Fruit fly (Drosophila melanogaster) Kc167 (cell line): Measurements from ENCODE around the gene CG32365.

Experiments used
- Myc ChIP-seq: fragments of >200 bp; optimal IDR thresholded peaks from 2 replicates; lab custom pipeline; 2017; ENCODE audit warnings: missing external identifiers
- Sin3A ChIP-seq: fragments of >200 bp; optimal IDR thresholded peaks from 2 replicates; lab custom pipeline; 2018; ENCODE audit warnings: missing external identifiers
- h ChIP-seq: fragments of >200 bp; optimal IDR thresholded peaks from 3 replicates; lab custom pipeline; 2018; ENCODE audit warnings: missing external identifiers
- insv ChIP-seq: fragments of >200 bp; optimal IDR thresholded peaks from 3 replicates; lab custom pipeline; 2018; ENCODE audit warnings: missing external identifiers
- psq ChIP-seq: fragments of >200 bp; optimal IDR thresholded peaks from 2 replicates; lab custom pipeline; 2017; ENCODE audit warnings: missing external identifiers
- ttk ChIP-seq: sonication (Bioruptor generic); optimal IDR thresholded peaks from 2 replicates; lab custom pipeline; 2017; ENCODE audit warnings: missing external identifiers

The CG32365 gene

dm6 chr3L:7938638-7939037 lies 69.8 kb downstream of the CG32365 start:
- TF ChIP-seq psq (lab: Kevin White, UChicago), result no peak
- TF ChIP-seq h (lab: Kevin White, UChicago), result no peak

- TF ChIP-seq Sin3A (no peak), psq (lab: Kevin White, UChicago) (no peak), ttk (no peak), Myc (lab: Kevin White, UChicago) (no peak), h (lab: Kevin White, UChicago) (no peak), insv (lab: Kevin White, UChicago) (no peak)
These were observed 71.9 kb downstream of the CG32365 start for dm6 chr3L:7940558-7941238.

DNA sequence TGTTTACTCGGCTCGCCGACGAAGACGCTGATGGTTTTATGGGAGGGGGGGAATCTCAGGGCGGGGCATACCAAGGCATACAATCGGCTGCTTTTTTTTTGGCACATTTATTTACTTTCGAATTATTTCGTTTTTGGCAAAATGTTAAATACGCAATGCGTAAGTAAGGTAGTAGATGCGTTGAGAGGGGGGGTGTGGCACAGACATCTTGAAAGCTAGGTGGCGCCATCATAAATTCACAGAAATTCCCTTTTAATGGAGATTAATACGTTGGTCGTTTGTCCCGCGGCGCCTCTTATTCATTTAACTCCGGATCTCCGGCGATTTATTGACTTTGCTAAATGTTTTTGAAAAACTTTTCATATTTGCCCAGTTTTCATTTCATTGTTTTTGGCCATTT lies 72.7 kb downstream of the CG32365 start:
- TF ChIP-seq psq (lab: Kevin White, UChicago) (no peak), Sin3A (no peak), Myc (lab: Kevin White, UChicago) (no peak), ttk (no peak)

DNA sequence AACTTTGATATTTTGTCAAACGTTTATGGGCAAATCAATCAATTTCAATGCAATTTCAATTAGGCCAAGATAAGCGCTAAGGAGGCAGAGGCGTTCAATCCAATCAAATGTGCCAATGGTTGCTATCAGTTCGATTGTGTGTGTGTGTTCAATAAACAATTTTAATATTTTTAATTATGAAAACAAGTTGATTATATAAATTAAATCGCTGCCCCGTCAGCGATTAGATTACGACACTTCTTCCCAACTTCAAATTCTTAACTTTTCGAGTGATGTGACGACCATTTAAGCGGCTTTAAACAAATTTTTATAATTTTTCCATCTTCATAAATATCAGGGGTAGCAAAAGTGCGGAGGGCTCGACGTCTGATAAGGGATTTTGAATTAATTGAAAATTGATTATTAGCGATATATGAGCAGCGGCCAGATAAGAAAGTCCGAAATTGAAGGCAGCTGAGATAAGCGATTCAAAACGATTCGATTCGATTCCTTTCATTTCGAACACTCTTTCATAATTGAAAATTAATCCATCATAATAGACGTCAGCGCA lies 73.6 kb downstream of the CG32365 start:
- no peak for TF ChIP-seq insv (lab: Kevin White, UChicago)
- no peak for TF ChIP-seq ttk
- TF ChIP-seq psq (lab: Kevin White, UChicago), result no peak
- TF ChIP-seq Sin3A, result no peak
- no peak for TF ChIP-seq Myc (lab: Kevin White, UChicago)
- no peak for TF ChIP-seq h (lab: Kevin White, UChicago)

DNA sequence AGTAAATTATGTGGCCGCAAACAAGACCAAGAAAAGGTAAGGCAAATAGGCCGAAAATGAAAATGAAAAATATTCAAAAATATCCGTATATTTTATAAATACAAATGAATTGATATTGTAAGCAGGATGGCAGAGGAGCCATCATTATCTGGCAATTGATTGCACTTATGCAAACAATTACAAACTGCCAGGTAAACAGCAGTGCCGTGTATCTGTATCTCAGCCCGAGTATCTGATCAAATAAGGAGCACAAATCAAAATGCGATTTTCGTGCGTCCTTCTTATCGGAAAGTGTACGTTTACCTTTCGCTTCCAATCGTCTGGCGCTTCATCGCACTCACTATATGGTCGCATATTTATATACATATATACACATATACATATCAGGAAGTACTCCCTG lies 74.2 kb downstream of the CG32365 start:
- no peak for TF ChIP-seq h (lab: Kevin White, UChicago)
- no peak for TF ChIP-seq ttk
- no peak for TF ChIP-seq psq (lab: Kevin White, UChicago)
- no peak for TF ChIP-seq Myc (lab: Kevin White, UChicago)
- no peak for TF ChIP-seq insv (lab: Kevin White, UChicago)
- TF ChIP-seq Sin3A, result no peak

DNA sequence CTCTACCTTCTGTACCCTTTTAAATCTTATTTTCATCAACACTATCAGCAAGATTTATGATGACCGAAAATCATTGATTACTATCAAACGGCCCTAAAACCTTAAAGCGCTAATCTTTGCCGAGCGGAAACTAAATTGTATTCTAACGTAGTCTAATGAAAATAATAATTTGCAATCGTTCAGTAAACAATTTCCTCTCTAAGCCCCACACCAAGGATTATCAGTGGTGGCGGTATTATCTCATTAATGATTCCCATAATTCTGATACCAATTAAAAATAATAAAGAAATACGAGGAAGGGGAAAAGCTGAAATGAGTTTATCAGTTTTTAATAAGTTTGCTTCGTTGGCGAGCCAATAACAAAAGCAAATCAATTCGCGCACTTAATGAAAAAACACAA lies 75.1 kb downstream of the CG32365 start:
- TF ChIP-seq ttk (no peak), insv (lab: Kevin White, UChicago) (no peak), h (lab: Kevin White, UChicago) (no peak), Sin3A (no peak), psq (lab: Kevin White, UChicago) (no peak), Myc (lab: Kevin White, UChicago) (no peak)
